Fruit fly (Drosophila melanogaster): ENCODE data around the gene Task7.

Task7 gene

dm6 chr3R:9404104-9404512 lies 8.0 kb downstream of the Task7 start, which contains the start of the genes CG9356, BBIP1 and CG8135 (continued):
- no peak for TF ChIP-seq peb (GFP tag; IDR thresholded peaks at IDR 0.05)
- TF ChIP-seq CG12104 (GFP tag; optimal IDR thresholded peaks at IDR 0.05): peak; percentile 7
- peak in 1 of 3 experiments; percentile 30 for TF ChIP-seq Stat92E (GFP tag; optimal IDR thresholded peaks at IDR 0.05)
- no peak for TF ChIP-seq C15 (GFP tag; IDR thresholded peaks at IDR 0.05)
- TF ChIP-seq bsh (GFP tag; optimal IDR thresholded peaks at IDR 0.05): peak in 1 of 2 experiments; percentile 67
- peak; percentile 59; the same call in 1 of the 2 replicates for TF ChIP-seq HLH3B (GFP tag; IDR thresholded peaks at IDR 0.05)
- no peak for TF ChIP-seq kah (GFP tag; optimal IDR thresholded peaks at IDR 0.05)
- TF ChIP-seq nerfin-1 (tag; optimal IDR thresholded peaks at IDR 0.05): peak; percentile 54
- TF ChIP-seq CG4404 (GFP tag; IDR thresholded peaks at IDR 0.05): peak; percentile 37; the same call in 1 of the 2 replicates
- TF ChIP-seq Mad (GFP tag; optimal IDR thresholded peaks at IDR 0.05): peak; percentile 87
- TF ChIP-seq dan (GFP tag; IDR thresholded peaks at IDR 0.05): no peak
- peak; percentile 81 for TF ChIP-seq sqz (GFP tag; optimal IDR thresholded peaks at IDR 0.05)
- peak; percentile 80 for TF ChIP-seq Side (GFP tag; optimal IDR thresholded peaks at IDR 0.05)
- peak in 1 of 3 experiments; percentile 55 for TF ChIP-seq lola (GFP tag; optimal IDR thresholded peaks at IDR 0.05)
- TF ChIP-seq p53 (GFP tag; optimal IDR thresholded peaks at IDR 0.05): peak; percentile 60
- peak; percentile 72 for TF ChIP-seq NfI (GFP tag; optimal IDR thresholded peaks at IDR 0.05)
- TF ChIP-seq ERR (GFP tag; optimal IDR thresholded peaks at IDR 0.05): peak; percentile 82
- TF ChIP-seq HLHmδ (GFP tag; optimal IDR thresholded peaks at IDR 0.05): no peak
- TF ChIP-seq CG10959 (GFP tag; IDR thresholded peaks at IDR 0.05): no peak
- TF ChIP-seq chm (GFP tag; IDR thresholded peaks at IDR 0.05): no peak
- TF ChIP-seq Dbx (GFP tag; IDR thresholded peaks at IDR 0.05): peak; percentile 80
- no peak for TF ChIP-seq bcd (GFP tag; optimal IDR thresholded peaks at IDR 0.05)
- TF ChIP-seq CG2116 (GFP tag; optimal IDR thresholded peaks at IDR 0.05): peak; percentile 73
- no peak for TF ChIP-seq vnd (GFP tag; IDR thresholded peaks at IDR 0.05; ENCODE audit: partially characterized antibody)
- peak; percentile 58 for TF ChIP-seq CG5245 (GFP tag; optimal IDR thresholded peaks at IDR 0.05)
- TF ChIP-seq Hand (GFP tag; optimal IDR thresholded peaks at IDR 0.05): no peak
- no peak for TF ChIP-seq CG3726 (GFP tag; IDR thresholded peaks at IDR 0.05)
- TF ChIP-seq maf-S (GFP tag; optimal IDR thresholded peaks at IDR 0.05): peak; percentile 77
- TF ChIP-seq CG34422 (GFP tag; IDR thresholded peaks at IDR 0.05): peak; percentile 80
- peak; percentile 29 for TF ChIP-seq fd96Cb (tag; optimal IDR thresholded peaks at IDR 0.05)
- TF ChIP-seq Rx (GFP tag; IDR thresholded peaks at IDR 0.05): peak; percentile 71
- TF ChIP-seq Poxn (GFP tag; IDR thresholded peaks at IDR 0.05): no peak
- peak; percentile 79 for TF ChIP-seq CG4854 (GFP tag; optimal IDR thresholded peaks at IDR 0.05)
- TF ChIP-seq CG6813 (GFP tag; optimal IDR thresholded peaks at IDR 0.05): no peak
- TF ChIP-seq Bdp1 (GFP tag; optimal IDR thresholded peaks at IDR 0.05): peak; percentile 74
- peak; percentile 25 for TF ChIP-seq CG17802 (tag; optimal IDR thresholded peaks at IDR 0.05)
- TF ChIP-seq Dfd (GFP tag; optimal IDR thresholded peaks at IDR 0.05): no peak
- peak; percentile 29 for TF ChIP-seq fd3F (GFP tag; optimal IDR thresholded peaks at IDR 0.05)
- peak; percentile 68 for TF ChIP-seq cato (GFP tag; optimal IDR thresholded peaks at IDR 0.05; ENCODE audit: borderline replicate concordance)
- 0 out of 2 replicates have a peak, but pooled peaks have one; percentile 5 for TF ChIP-seq Ravus (GFP tag; IDR thresholded peaks at IDR 0.05)
- TF ChIP-seq Abd-B (GFP tag; optimal IDR thresholded peaks at IDR 0.05): peak; percentile 61
- TF ChIP-seq Bteb2 (GFP tag; optimal IDR thresholded peaks at IDR 0.05): peak; percentile 82
- TF ChIP-seq CG18764 (GFP tag; optimal IDR thresholded peaks at IDR 0.05): peak; percentile 64
- no peak for TF ChIP-seq ham (GFP tag; IDR thresholded peaks at IDR 0.05)
- peak; percentile 97 for TF ChIP-seq Med (GFP tag)
- TF ChIP-seq ase (GFP tag; IDR thresholded peaks at IDR 0.05): no peak
- TF ChIP-seq Nf-YB (GFP tag; optimal IDR thresholded peaks at IDR 0.05): peak; percentile 61
- no peak for TF ChIP-seq CG12219 (GFP tag; optimal IDR thresholded peaks at IDR 0.05)
- peak; percentile 54; the same call in 1 of the 2 replicates for TF ChIP-seq CG11247 (GFP tag; IDR thresholded peaks at IDR 0.05)
- peak in 1 of 2 experiments; percentile 82 for TF ChIP-seq Hr51 (GFP tag; optimal IDR thresholded peaks at IDR 0.05)

Measured in whole organism, embryonic.